Worm (Caenorhabditis elegans) whole organism, L2 larva: ENCODE results near the gene rpn-2.

ENCODE experiments used
- C34F6.9 ChIP-seq: fragments of 150-350 bp; optimal IDR thresholded peaks from 2 replicates; lab custom pipeline; 2014; ENCODE audit warnings: missing biosample characterization, missing genetic modification characterization
- F13H6.1 ChIP-seq: sonication (generic microtip); optimal IDR thresholded peaks from 2 replicates; lab custom pipeline; 2016; ENCODE audit warnings: missing genetic modification characterization, missing compliant biosample characterization
- R02D3.7 ChIP-seq: fragments of 150-350 bp; optimal IDR thresholded peaks from 2 replicates; lab custom pipeline; 2014; ENCODE audit warnings: missing biosample characterization, missing genetic modification characterization
- ZK546.5 ChIP-seq: sonication (generic microtip); optimal IDR thresholded peaks from 2 replicates; lab custom pipeline; 2017; ENCODE audit warnings: missing biosample characterization, missing genetic modification characterization
- aly-2 ChIP-seq: fragments of 150-350 bp; optimal IDR thresholded peaks from 2 replicates; lab custom pipeline; 2014; ENCODE audit warnings: missing biosample characterization, missing genetic modification characterization
- ama-1 ChIP-seq: fragments of 150-350 bp; optimal IDR thresholded peaks from 2 replicates; lab custom pipeline; 2018; ENCODE audit warnings: inconsistent platforms
- blmp-1 ChIP-seq: sonication (generic microtip); optimal IDR thresholded peaks from 2 replicates; lab custom pipeline; 2017; ENCODE audit warnings: missing genetic modification characterization, mild to moderate bottlenecking, missing compliant biosample characterization, antibody characterized with exemption, moderate library complexity; ENCODE audit not compliant: insufficient read depth
- ceh-16 ChIP-seq: fragments of 150-350 bp; optimal IDR thresholded peaks from 2 replicates; lab custom pipeline; 2014; ENCODE audit warnings: missing biosample characterization, missing genetic modification characterization
- crh-2 ChIP-seq: sonication (generic microtip); optimal IDR thresholded peaks from 2 replicates; lab custom pipeline; 2017; ENCODE audit warnings: missing biosample characterization, missing genetic modification characterization
- dmd-4 ChIP-seq: sonication (generic microtip); optimal IDR thresholded peaks from 2 replicates; lab custom pipeline; 2017; ENCODE audit warnings: missing biosample characterization, missing genetic modification characterization
- egl-27 ChIP-seq: sonication (generic microtip); optimal IDR thresholded peaks from 3 replicates; lab custom pipeline; 2017; ENCODE audit warnings: missing biosample characterization, missing genetic modification reagents, missing genetic modification characterization
- elt-1 ChIP-seq: fragments of 150-350 bp; optimal IDR thresholded peaks from 2 replicates; lab custom pipeline; 2014; ENCODE audit warnings: missing biosample characterization, missing genetic modification characterization
- elt-3 ChIP-seq: sonication (generic microtip); optimal IDR thresholded peaks from 2 replicates; lab custom pipeline; 2017; ENCODE audit warnings: missing biosample characterization, missing genetic modification characterization
- fos-1 ChIP-seq: fragments of 150-350 bp; optimal IDR thresholded peaks from 2 replicates; lab custom pipeline; 2014; ENCODE audit warnings: missing biosample characterization, missing genetic modification characterization
- gmeb-1 ChIP-seq: fragments of 150-350 bp; optimal IDR thresholded peaks from 2 replicates; lab custom pipeline; 2014; ENCODE audit warnings: missing biosample characterization, missing genetic modification characterization
- lin-39 ChIP-seq: fragments of 150-350 bp; optimal IDR thresholded peaks from 2 replicates; lab custom pipeline; 2014; ENCODE audit warnings: missing biosample characterization, missing genetic modification reagents, missing genetic modification characterization
- mab-5 ChIP-seq: fragments of 150-350 bp; optimal IDR thresholded peaks from 2 replicates; lab custom pipeline; 2014; ENCODE audit warnings: missing biosample characterization, missing genetic modification characterization
- mdl-1 ChIP-seq, 2 experiments: fragments of 150-350 bp in 1 of 2; sonication (generic microtip) in 1 of 2; optimal IDR thresholded peaks; 2 replicates each; lab custom pipeline; 2017; ENCODE audit warnings: missing biosample characterization in 2 of 2, missing genetic modification characterization in 2 of 2
- nhr-10 ChIP-seq: sonication (generic microtip); optimal IDR thresholded peaks from 2 replicates; lab custom pipeline; 2017; ENCODE audit warnings: missing biosample characterization, missing genetic modification characterization
- nhr-12 ChIP-seq: fragments of 150-350 bp; optimal IDR thresholded peaks from 2 replicates; lab custom pipeline; 2014; ENCODE audit warnings: missing biosample characterization, missing genetic modification characterization
- nhr-129 ChIP-seq: fragments of 150-350 bp; optimal IDR thresholded peaks from 2 replicates; lab custom pipeline; 2014; ENCODE audit warnings: missing biosample characterization, missing genetic modification characterization
- nhr-21 ChIP-seq: fragments of 150-350 bp; optimal IDR thresholded peaks from 2 replicates; lab custom pipeline; 2014; ENCODE audit warnings: missing biosample characterization, missing genetic modification characterization
- nhr-23 ChIP-seq: fragments of 150-350 bp; optimal IDR thresholded peaks from 2 replicates; lab custom pipeline; 2014; ENCODE audit warnings: missing biosample characterization, missing genetic modification reagents, missing genetic modification characterization
- nhr-237 ChIP-seq: fragments of 150-350 bp; optimal IDR thresholded peaks from 2 replicates; lab custom pipeline; 2014; ENCODE audit warnings: missing biosample characterization, missing genetic modification characterization
- nhr-77 ChIP-seq: fragments of 150-350 bp; optimal IDR thresholded peaks from 2 replicates; lab custom pipeline; 2014; ENCODE audit warnings: missing biosample characterization, missing genetic modification characterization
- peb-1 ChIP-seq: fragments of 150-350 bp; optimal IDR thresholded peaks from 2 replicates; lab custom pipeline; 2014; ENCODE audit warnings: missing biosample characterization, missing genetic modification characterization
- sem-4 ChIP-seq: fragments of 150-350 bp; optimal IDR thresholded peaks from 2 replicates; lab custom pipeline; 2014; ENCODE audit warnings: missing biosample characterization, missing genetic modification reagents, missing genetic modification characterization
- skn-1 ChIP-seq: sonication (generic microtip); optimal IDR thresholded peaks from 2 replicates; lab custom pipeline; 2017; ENCODE audit warnings: missing biosample characterization, missing genetic modification characterization
- sma-9 ChIP-seq, 2 experiments: fragments of 150-350 bp in 1 of 2; sonication (generic microtip) in 1 of 2; optimal IDR thresholded peaks; 2 replicates each; lab custom pipeline; 2014 to 2016; ENCODE audit warnings: missing genetic modification characterization in 2 of 2, mild to moderate bottlenecking in 1 of 2, missing biosample characterization in 1 of 2, missing compliant biosample characterization in 1 of 2, missing genetic modification reagents in 1 of 2, moderate library complexity in 1 of 2
- snpc-4 ChIP-seq: fragments of 150-350 bp; optimal IDR thresholded peaks from 2 replicates; lab custom pipeline; 2014; ENCODE audit warnings: missing biosample characterization, missing genetic modification characterization
- unc-39 ChIP-seq: fragments of 150-350 bp; optimal IDR thresholded peaks from 2 replicates; lab custom pipeline; 2014; ENCODE audit warnings: missing biosample characterization, missing genetic modification characterization
- unc-62 ChIP-seq: fragments of 150-350 bp; optimal IDR thresholded peaks from 2 replicates; lab custom pipeline; 2014; ENCODE audit warnings: missing biosample characterization, missing genetic modification reagents, missing genetic modification characterization
- zag-1 ChIP-seq: fragments of 150-350 bp; optimal IDR thresholded peaks from 2 replicates; lab custom pipeline; 2014; ENCODE audit warnings: missing biosample characterization, missing genetic modification characterization

rpn-2 gene

ce11 chrIII:6180294-6180693, 18.7 kb upstream of the rpn-2 start (continued):
- TF ChIP-seq nhr-10 (no peak), elt-1 (tag; lab: Kevin White, UChicago) (no peak), aly-2 (no peak), mab-5 (no peak), F13H6.1 (tag; lab: Kevin White, UChicago) (peak; percentile 57), dmd-4 (tag; lab: Kevin White, UChicago) (no peak), mdl-1 (tag; optimal IDR thresholded peaks at IDR 0.05; lab: Kevin White, UChicago) (peak in 1 of 2 experiments; percentile 28), ceh-16 (tag; lab: Kevin White, UChicago) (no peak), nhr-129 (tag; lab: Kevin White, UChicago) (peak; percentile 10), nhr-77 (tag; lab: Kevin White, UChicago) (no peak), nhr-21 (no peak), peb-1 (no peak)
- TF ChIP-seq, all 48 proteins: peak for 9

DNA sequence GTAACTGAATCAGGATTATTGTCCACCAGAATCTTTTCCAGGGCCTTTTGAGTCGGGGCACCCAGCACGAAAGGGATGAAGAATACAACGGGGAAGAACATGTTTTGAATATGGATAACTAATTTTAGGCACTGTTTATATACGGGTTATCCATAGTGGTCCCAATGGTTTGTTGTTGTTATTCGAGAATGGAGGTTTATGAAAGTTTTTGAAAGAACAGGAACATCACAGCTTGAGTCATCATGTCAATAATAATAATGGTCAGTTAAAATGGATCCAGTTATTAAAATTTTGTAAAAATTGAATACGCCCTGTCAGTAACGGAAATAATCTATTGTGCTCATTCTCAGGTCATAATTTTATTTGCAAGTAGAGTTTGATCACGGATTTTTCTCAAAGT, 15.9 kb upstream of the rpn-2 start, which contains the start of gene nas-28:
TSS of gene nas-28 (minus strand) at position 101 of the 400 bp plus-strand sequence.
- no peak for TF ChIP-seq elt-3
- no peak for TF ChIP-seq zag-1 (tag; lab: Kevin White, UChicago)

DNA sequence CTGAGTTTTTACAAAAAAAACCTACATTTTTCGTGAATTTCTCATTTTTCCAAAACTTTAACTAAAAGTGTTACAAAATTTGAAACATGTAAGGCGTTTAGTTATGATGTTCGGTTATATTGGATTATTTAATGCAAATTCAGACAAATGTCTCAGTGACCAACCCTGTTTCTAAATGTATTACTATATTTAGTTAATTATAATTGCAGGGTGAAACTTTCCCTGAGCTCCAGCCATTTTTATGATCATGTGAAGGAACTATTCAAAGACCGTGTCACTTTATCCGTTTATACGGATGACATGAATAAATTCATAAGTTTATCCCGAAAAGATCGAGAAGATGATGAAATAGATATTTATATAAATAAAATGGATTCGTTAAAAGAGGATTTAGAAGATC, 8.2 kb upstream of the rpn-2 start, which contains the start of gene C23G10.5:
TSS of gene C23G10.5 (plus strand) at position 301 of the 400 bp plus-strand sequence.
- TF ChIP-seq unc-62 (GFP tag; lab: Kevin White, UChicago) (no peak), elt-3 (no peak), unc-39 (tag; lab: Kevin White, UChicago) (no peak)

ce11 chrIII:6194480-6194879, 4.5 kb upstream of the rpn-2 start, which contains the start of gene ugt-66:
TSS of gene ugt-66 (minus strand) at chrIII:6194580.
- TF ChIP-seq snpc-4 (tag; lab: Kevin White, UChicago): no peak
- TF ChIP-seq C34F6.9 (tag; lab: Kevin White, UChicago): no peak
- no peak for TF ChIP-seq blmp-1 (tag; lab: Kevin White, UChicago)
- TF ChIP-seq nhr-23 (tag; lab: Kevin White, UChicago): no peak
- no peak for TF ChIP-seq nhr-12 (tag; lab: Kevin White, UChicago)
- no peak for TF ChIP-seq aly-2

ce11 chrIII:6195718-6196117, 3.3 kb upstream of the rpn-2 start:
- TF ChIP-seq crh-2 (tag; lab: Kevin White, UChicago): no peak
- no peak for TF ChIP-seq egl-27 (tag; lab: Kevin White, UChicago)
- TF ChIP-seq nhr-12 (tag; lab: Kevin White, UChicago): no peak
- TF ChIP-seq skn-1: no peak
- TF ChIP-seq R02D3.7 (tag; lab: Kevin White, UChicago): no peak
- TF ChIP-seq mdl-1 (tag; optimal IDR thresholded peaks at IDR 0.05; lab: Kevin White, UChicago): no peak
- no peak for TF ChIP-seq unc-62 (GFP tag; lab: Kevin White, UChicago)
- no peak for TF ChIP-seq nhr-237
- no peak for TF ChIP-seq fos-1
- TF ChIP-seq gmeb-1 (tag; lab: Kevin White, UChicago): no peak
- TF ChIP-seq ama-1 (lab: Kevin White, UChicago): no peak
- no peak for TF ChIP-seq sem-4 (tag; lab: Kevin White, UChicago)
- no peak for TF ChIP-seq ZK546.5 (tag; lab: Kevin White, UChicago)
- no peak for TF ChIP-seq peb-1

DNA sequence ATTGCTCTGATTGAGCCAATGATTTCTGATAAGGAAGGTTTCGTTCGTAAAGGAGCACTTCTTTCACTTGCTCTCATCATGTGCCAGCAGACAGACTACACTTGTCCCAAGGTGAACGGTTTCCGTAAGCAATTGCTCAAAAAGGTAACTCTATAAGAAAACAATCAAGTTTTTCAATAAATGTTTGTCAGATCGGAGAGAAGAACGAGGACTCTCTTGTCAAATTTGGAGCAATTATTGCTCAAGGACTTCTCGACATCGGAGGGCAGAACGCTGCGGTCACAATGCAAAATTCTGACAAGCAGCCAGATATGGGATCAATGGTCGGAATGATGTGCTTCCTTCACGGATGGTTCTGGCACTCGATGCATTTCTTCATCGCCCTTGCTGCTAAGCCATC, 2.3 kb downstream of the rpn-2 start:
- no peak for TF ChIP-seq nhr-237
- no peak for TF ChIP-seq elt-3
- no peak for TF ChIP-seq nhr-21
- no peak for TF ChIP-seq elt-1 (tag; lab: Kevin White, UChicago)
- TF ChIP-seq nhr-77 (tag; lab: Kevin White, UChicago): no peak
- no peak for TF ChIP-seq sem-4 (tag; lab: Kevin White, UChicago)
- no peak for TF ChIP-seq mab-5
- no peak for TF ChIP-seq nhr-12 (tag; lab: Kevin White, UChicago)
- TF ChIP-seq nhr-23 (tag; lab: Kevin White, UChicago): no peak
- no peak for TF ChIP-seq snpc-4 (tag; lab: Kevin White, UChicago)
- no peak for TF ChIP-seq nhr-129 (tag; lab: Kevin White, UChicago)
- TF ChIP-seq mdl-1 (tag; optimal IDR thresholded peaks at IDR 0.05; lab: Kevin White, UChicago): no peak
- no peak for TF ChIP-seq lin-39 (tag; lab: Kevin White, UChicago)
- TF ChIP-seq sma-9 (GFP tag; optimal IDR thresholded peaks at IDR 0.05; lab: Kevin White, UChicago): no peak
- no peak for TF ChIP-seq sma-9 (tag; optimal IDR thresholded peaks at IDR 0.05; lab: Kevin White, UChicago)
